Fruit fly (Drosophila melanogaster): ENCODE results near the gene Pif2.

Pif2 gene

dm6 chr3R:6548736-6549135, at the start of gene Pif2:
TSS of gene Pif2 (plus strand) at chr3R:6549036.
- no peak for TF ChIP-seq CG12659 (GFP tag; optimal IDR thresholded peaks at IDR 0.05)

- TF ChIP-seq Dll (GFP tag; IDR thresholded peaks at IDR 0.05; ENCODE audit: partially characterized antibody) (no peak), gcm2 (GFP tag; optimal IDR thresholded peaks at IDR 0.05) (no peak), unpg (GFP tag; optimal IDR thresholded peaks at IDR 0.05) (peak; percentile 61), Trl (optimal IDR thresholded peaks at IDR 0.05) (no peak), Trl (GFP tag; optimal IDR thresholded peaks at IDR 0.05) (peak; percentile 70), mld (GFP tag; IDR thresholded peaks at IDR 0.05; ENCODE audit: partially characterized antibody) (no peak), Chrac-16 (GFP tag; optimal IDR thresholded peaks at IDR 0.05) (no peak), PHDP (tag; optimal IDR thresholded peaks at IDR 0.05) (peak; percentile 56), tap (tag; optimal IDR thresholded peaks at IDR 0.05) (no peak), trem (tag; optimal IDR thresholded peaks at IDR 0.05) (peak; percentile 22), GATAe (GFP tag; conservative IDR thresholded peaks at IDR 0.05) (no peak), ttk (GFP tag; IDR thresholded peaks at IDR 0.05) (no peak), CG14441 (GFP tag; IDR thresholded peaks at IDR 0.05) (no peak), tll (GFP tag; optimal IDR thresholded peaks at IDR 0.05) (peak in 1 of 2 experiments; percentile 75), ewg (GFP tag; optimal IDR thresholded peaks at IDR 0.05) (peak; percentile 25), CG18764 (GFP tag; optimal IDR thresholded peaks at IDR 0.05) (peak; percentile 12), CG7357 (GFP tag; IDR thresholded peaks at IDR 0.05) (no peak), CG15601 (tag; optimal IDR thresholded peaks at IDR 0.05) (peak; percentile 42), caup (GFP tag; optimal IDR thresholded peaks at IDR 0.05; ENCODE audit: severe bottlenecking) (peak; percentile 45), CG32767 (GFP tag; IDR thresholded peaks at IDR 0.05) (no peak), Ravus (GFP tag; IDR thresholded peaks at IDR 0.05) (no peak), CG1647 (GFP tag; optimal IDR thresholded peaks at IDR 0.05) (no peak), CG13775 (GFP tag; optimal IDR thresholded peaks at IDR 0.05) (peak; percentile 45), Dref (GFP tag; IDR thresholded peaks at IDR 0.05) (no peak), wdn (GFP tag; IDR thresholded peaks at IDR 0.05) (no peak), Fer3 (tag; optimal IDR thresholded peaks at IDR 0.05) (no peak), CG3281 (GFP tag; optimal IDR thresholded peaks at IDR 0.05) (peak; percentile 23), CG10654 (GFP tag; optimal IDR thresholded peaks at IDR 0.05) (peak; percentile 37), Dip2 (GFP tag; IDR thresholded peaks at IDR 0.05) (no peak), CG6791 (GFP tag; IDR thresholded peaks at IDR 0.05; ENCODE audit: partially characterized antibody) (no peak), Hand (GFP tag; optimal IDR thresholded peaks at IDR 0.05) (no peak), toy (GFP tag; IDR thresholded peaks at IDR 0.05) (no peak), sd (tag; optimal IDR thresholded peaks at IDR 0.05) (no peak), Myb (GFP tag; optimal IDR thresholded peaks at IDR 0.05) (no peak), CG16815 (GFP tag; optimal IDR thresholded peaks at IDR 0.05) (peak; percentile 34), ro (GFP tag; IDR thresholded peaks at IDR 0.05) (no peak), CG16813 (GFP tag; IDR thresholded peaks at IDR 0.05; ENCODE audit: partially characterized antibody) (no peak), chm (GFP tag; IDR thresholded peaks at IDR 0.05) (peak; percentile 17; the same call in 1 of the 2 replicates), Hmx (GFP tag; optimal IDR thresholded peaks at IDR 0.05) (no peak), nom (GFP tag; optimal IDR thresholded peaks at IDR 0.05) (no peak), CG13894 (tag; optimal IDR thresholded peaks at IDR 0.05) (no peak), CG17912 (GFP tag; optimal IDR thresholded peaks at IDR 0.05) (no peak), ham (GFP tag; IDR thresholded peaks at IDR 0.05) (no peak), Elba2 (GFP tag; optimal IDR thresholded peaks at IDR 0.05) (no peak), CG10267 (tag; optimal IDR thresholded peaks at IDR 0.05) (peak; percentile 5), CG11504 (tag; optimal IDR thresholded peaks at IDR 0.05) (peak; percentile 37), hkb (optimal IDR thresholded peaks at IDR 0.05) (no peak), hkb (GFP tag; IDR thresholded peaks at IDR 0.05) (no peak), NK7.1 (GFP tag; optimal IDR thresholded peaks at IDR 0.05) (no peak)
Measured at dm6 chr3R:6504408-6504807, 44.4 kb upstream of the Pif2 start.

Measured in whole organism, embryonic.